Worm (Caenorhabditis elegans) whole organism, L4 larva: ENCODE measurements around the gene srh-138.

ENCODE experiments used
- F26F4.8 ChIP-seq: fragments of 200-800 bp; sonication (Bioruptor generic); conservative IDR thresholded peaks from 2 replicates; pipeline ENCODE4 v1.3.6; 2022; ENCODE audit warnings: missing genetic modification characterization, missing compliant biosample characterization
- F37D6.2 ChIP-seq: sonication (generic microtip); optimal IDR thresholded peaks from 2 replicates; lab custom pipeline; 2016; ENCODE audit warnings: mild to moderate bottlenecking, missing genetic modification characterization, missing compliant biosample characterization
- F49E8.2 ChIP-seq: sonication (generic microtip); optimal IDR thresholded peaks from 2 replicates; lab custom pipeline; 2016; ENCODE audit warnings: missing compliant biosample characterization, mild to moderate bottlenecking, missing genetic modification characterization, borderline replicate concordance
- aly-2 ChIP-seq: sonication (generic microtip); optimal IDR thresholded peaks from 2 replicates; lab custom pipeline; 2018; ENCODE audit warnings: missing biosample characterization, missing genetic modification characterization
- ceh-20 ChIP-seq: fragments of 200-800 bp; sonication (Bioruptor generic); IDR thresholded peaks from 2 replicates; pipeline ENCODE4 v1.3.6; 2022; ENCODE audit warnings: missing genetic modification reagents, missing genetic modification characterization, missing compliant biosample characterization
- ceh-28 ChIP-seq: fragments of 150-350 bp; optimal IDR thresholded peaks from 2 replicates; lab custom pipeline; 2014; ENCODE audit warnings: missing biosample characterization, missing genetic modification reagents, missing genetic modification characterization
- dmd-6 ChIP-seq: fragments of 200-800 bp; sonication (Bioruptor generic); IDR thresholded peaks from 2 replicates; pipeline ENCODE4 v1.3.6; 2022; ENCODE audit warnings: missing genetic modification reagents, missing genetic modification characterization, missing compliant biosample characterization
- dpl-1 ChIP-seq: fragments of 150-350 bp; optimal IDR thresholded peaks from 2 replicates; lab custom pipeline; 2014; ENCODE audit warnings: missing biosample characterization, missing genetic modification reagents, missing genetic modification characterization
- fos-1 ChIP-seq: fragments of 150-350 bp; optimal IDR thresholded peaks from 2 replicates; lab custom pipeline; 2014; ENCODE audit warnings: missing biosample characterization, missing genetic modification characterization
- jun-1 ChIP-seq: fragments of 150-350 bp; optimal IDR thresholded peaks from 2 replicates; lab custom pipeline; 2014; ENCODE audit warnings: missing biosample characterization, missing genetic modification reagents, missing genetic modification characterization
- unc-130 ChIP-seq: sonication (generic microtip); optimal IDR thresholded peaks from 2 replicates; lab custom pipeline; 2016; ENCODE audit warnings: missing genetic modification reagents, missing genetic modification characterization, missing compliant biosample characterization
- unc-62 ChIP-seq, 3 experiments: fragments of 150-350 bp in 1 of 3; sonication (generic microtip); optimal IDR thresholded peaks in 2 of 3; peaks in 1 of 3; 1 replicate in 1 of 3; 2 replicates in 2 of 3; lab custom pipeline; 2014 to 2017; ENCODE audit warnings: missing biosample characterization in 3 of 3, missing genetic modification characterization in 3 of 3, missing genetic modification reagents in 3 of 3, missing genotype in 1 of 3
- zip-2 ChIP-seq: fragments of 150-350 bp; optimal IDR thresholded peaks from 2 replicates; lab custom pipeline; 2014; ENCODE audit warnings: missing biosample characterization, missing genetic modification characterization

DNA sequence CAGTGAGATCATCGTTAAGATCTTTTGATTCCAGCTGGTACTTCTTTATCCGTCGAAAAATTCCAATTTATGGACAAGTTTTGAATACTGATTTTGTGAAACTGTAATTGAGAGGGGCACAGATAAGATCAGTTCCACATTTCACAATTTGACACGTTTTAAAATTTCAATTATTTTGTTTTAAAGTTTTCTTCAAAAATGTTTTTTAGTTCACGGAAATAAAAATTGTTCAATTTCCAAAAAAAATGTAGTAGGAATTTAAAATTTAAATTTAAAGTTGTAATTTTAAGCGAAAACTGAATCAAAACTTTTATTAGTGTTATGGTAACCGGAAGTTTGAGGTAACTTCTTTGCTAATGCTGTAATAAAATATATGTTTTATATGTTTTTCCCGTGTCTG is 46.8 kb upstream of the srh-138 start, which contains the start of gene F36D3.4:
- TF ChIP-seq zip-2, result no peak
- no peak for TF ChIP-seq dmd-6
- TF ChIP-seq ceh-28 (tag; lab: Kevin White, UChicago), result no peak
- no peak for TF ChIP-seq ceh-20 (GFP tag; lab: Robert Waterston, UW)
- TF ChIP-seq F49E8.2, result no peak
- TF ChIP-seq unc-130, result no peak
- no peak for TF ChIP-seq jun-1 (tag; lab: Kevin White, UChicago)
- no peak for TF ChIP-seq dpl-1 (GFP tag; lab: Kevin White, UChicago)
- TF ChIP-seq aly-2, result no peak
- no peak for TF ChIP-seq F37D6.2 (tag; lab: Kevin White, UChicago)
- no peak for TF ChIP-seq F26F4.8
- TF ChIP-seq fos-1 (tag; lab: Kevin White, UChicago), result no peak
- TF ChIP-seq unc-62 (GFP tag; optimal IDR thresholded peaks at IDR 0.05 in 1 of 2; lab: Kevin White, UChicago), result no peak
- TF ChIP-seq unc-62 (tag; optimal IDR thresholded peaks at IDR 0.05; lab: Kevin White, UChicago), result no peak
